Worm (Caenorhabditis elegans) whole organism, L1 larva: ENCODE measurements around the gene str-106.

Source experiments
- ces-1 ChIP-seq: fragments of 150-350 bp; optimal IDR thresholded peaks from 2 replicates; lab custom pipeline; 2014; ENCODE audit warnings: missing biosample characterization, missing genetic modification reagents, missing genetic modification characterization
- dpl-1 ChIP-seq, 3 experiments: fragments of 150-350 bp in 2 of 3; sonication (generic microtip) in 1 of 3; optimal IDR thresholded peaks; 2 replicates each; lab custom pipeline; 2014 to 2017; ENCODE audit warnings: missing biosample characterization in 3 of 3, missing genetic modification characterization in 3 of 3, missing genetic modification reagents in 3 of 3
- fkh-4 ChIP-seq: sonication (generic microtip); optimal IDR thresholded peaks from 2 replicates; lab custom pipeline; 2016; ENCODE audit warnings: missing compliant biosample characterization, missing genetic modification characterization, borderline replicate concordance
- fos-1 ChIP-seq: fragments of 150-350 bp; optimal IDR thresholded peaks from 2 replicates; lab custom pipeline; 2014; ENCODE audit warnings: missing biosample characterization, missing genetic modification characterization
- hpl-2 ChIP-seq: fragments of 150-350 bp; optimal IDR thresholded peaks from 2 replicates; lab custom pipeline; 2014; ENCODE audit warnings: missing biosample characterization, missing genetic modification reagents, missing genetic modification characterization
- lir-3 ChIP-seq: sonication (generic microtip); optimal IDR thresholded peaks from 2 replicates; lab custom pipeline; 2016; ENCODE audit warnings: mild to moderate bottlenecking, missing genetic modification characterization, moderate library complexity, missing compliant biosample characterization; ENCODE audit not compliant: poor library complexity
- nhr-11 ChIP-seq: fragments of 150-350 bp; optimal IDR thresholded peaks from 2 replicates; lab custom pipeline; 2014; ENCODE audit warnings: missing biosample characterization, missing genetic modification characterization
- nhr-12 ChIP-seq: sonication (generic microtip); optimal IDR thresholded peaks from 2 replicates; lab custom pipeline; 2017; ENCODE audit warnings: missing biosample characterization, missing genetic modification characterization
- nhr-76 ChIP-seq: sonication (generic microtip); optimal IDR thresholded peaks from 2 replicates; lab custom pipeline; 2017; ENCODE audit warnings: missing biosample characterization, missing genetic modification characterization
- nhr-85 ChIP-seq: sonication (generic microtip); peaks from one replicate; lab custom pipeline; 2016; ENCODE audit warnings: missing genetic modification characterization, inconsistent platforms, missing compliant biosample characterization
- skn-1 ChIP-seq: fragments of 150-350 bp; optimal IDR thresholded peaks from 2 replicates; lab custom pipeline; 2014; ENCODE audit warnings: missing biosample characterization, missing genetic modification characterization
- sox-4 ChIP-seq: sonication (generic microtip); optimal IDR thresholded peaks from 2 replicates; lab custom pipeline; 2016; ENCODE audit warnings: missing genetic modification characterization, missing compliant biosample characterization
- tbx-2 ChIP-seq: sonication (generic microtip); optimal IDR thresholded peaks from 2 replicates; lab custom pipeline; 2016; ENCODE audit warnings: missing genetic modification characterization, missing compliant biosample characterization

ce11 chrV:16145009-16145408 lies 35.4 kb upstream of the str-106 start:
- no peak for TF ChIP-seq nhr-12 (tag; lab: Kevin White, UChicago)
- no peak for TF ChIP-seq nhr-11 (tag; lab: Kevin White, UChicago)
- TF ChIP-seq nhr-85 (tag; lab: Kevin White, UChicago), result no peak
- no peak for TF ChIP-seq sox-4 (tag; lab: Kevin White, UChicago)
- TF ChIP-seq fkh-4, result no peak
- TF ChIP-seq ces-1 (GFP tag; lab: Kevin White, UChicago), result no peak
- TF ChIP-seq hpl-2, result no peak
- no peak for TF ChIP-seq lir-3 (tag; lab: Kevin White, UChicago)
- TF ChIP-seq dpl-1 (GFP tag; optimal IDR thresholded peaks at IDR 0.05; lab: Kevin White, UChicago), result no peak
- TF ChIP-seq skn-1 (tag; lab: Kevin White, UChicago), result no peak
- no peak for TF ChIP-seq fos-1 (tag; lab: Kevin White, UChicago)
- no peak for TF ChIP-seq tbx-2 (tag; lab: Kevin White, UChicago)
- no peak for TF ChIP-seq nhr-76
